Worm (Caenorhabditis elegans): Measurements from ENCODE around the gene ncs-7.
"Not testable (repeated sequence)": the region's sequence is repeated elsewhere in the genome, so short reads cannot be mapped to it uniquely, and the experiment has no call there.

The ncs-7 gene

DNA sequence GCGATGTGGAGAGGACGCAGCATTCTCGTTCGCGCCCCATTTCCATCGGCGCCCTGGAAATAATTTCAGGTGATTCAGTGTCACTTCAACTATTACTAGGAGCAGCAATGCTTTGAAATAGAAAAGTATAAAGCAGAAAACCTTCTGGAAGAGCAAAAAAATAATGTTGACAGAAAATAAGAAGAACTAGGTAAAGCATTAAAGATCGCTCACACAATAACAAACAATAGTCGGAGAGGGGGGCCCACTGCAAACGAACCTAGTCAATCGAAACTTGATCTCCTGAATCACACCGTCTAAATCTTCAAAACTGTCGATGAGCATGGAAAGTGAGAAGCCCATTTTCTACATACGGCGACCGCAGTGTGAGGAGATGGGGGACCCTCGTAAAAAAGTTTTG lies 13.6 kb downstream of the ncs-7 start:
- no peak for TF ChIP-seq W03F9.2 (tag; optimal IDR thresholded peaks at IDR 0.05)
- TF ChIP-seq dao-5 (tag; optimal IDR thresholded peaks at IDR 0.05): no peak
- no peak for TF ChIP-seq him-1 (tag; optimal IDR thresholded peaks at IDR 0.05)

DNA sequence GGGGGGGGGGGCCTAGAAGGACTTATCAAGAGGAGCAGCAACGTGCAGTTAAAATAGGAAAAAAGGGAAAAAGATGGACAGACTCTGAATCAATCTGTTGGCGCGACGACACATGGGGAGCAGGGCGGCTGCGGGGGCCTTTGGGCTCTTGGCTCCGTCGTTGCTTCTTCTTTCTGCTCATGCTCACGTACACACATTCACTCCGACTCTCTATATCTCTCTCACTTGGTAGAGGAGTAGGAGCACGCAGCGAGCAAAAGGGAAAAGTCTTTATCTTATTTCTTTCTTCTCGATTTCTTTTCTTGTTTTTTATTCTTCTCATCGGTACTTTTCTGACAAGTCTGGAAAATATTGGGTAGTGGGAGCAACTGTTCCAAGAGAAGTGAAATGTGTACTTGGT lies 14.0 kb downstream of the ncs-7 start:
- TF ChIP-seq him-1 (tag; optimal IDR thresholded peaks at IDR 0.05) (no peak), dao-5 (tag; optimal IDR thresholded peaks at IDR 0.05) (no peak), W03F9.2 (tag; optimal IDR thresholded peaks at IDR 0.05) (no peak)

DNA sequence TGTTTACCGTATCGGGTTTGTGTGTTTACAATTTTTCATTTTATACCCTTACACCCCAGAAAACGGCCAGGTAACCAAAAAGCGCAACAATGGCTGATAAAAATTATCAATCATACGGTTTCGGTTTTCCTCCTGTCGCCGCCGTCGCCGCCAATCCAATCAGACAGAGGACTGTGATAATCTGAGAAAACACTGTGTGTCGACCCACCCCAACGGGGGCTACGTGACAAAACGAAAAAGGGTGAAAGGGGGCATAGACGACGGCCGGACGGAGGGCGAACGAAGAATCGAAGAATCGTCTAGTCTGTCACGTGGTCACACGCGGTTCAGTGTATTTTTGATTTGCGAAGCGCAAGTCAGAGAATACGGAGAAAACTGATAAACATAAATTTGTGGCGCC lies 16.5 kb downstream of the ncs-7 start:
- TF ChIP-seq him-1 (tag; optimal IDR thresholded peaks at IDR 0.05): no peak
- no peak for TF ChIP-seq W03F9.2 (tag; optimal IDR thresholded peaks at IDR 0.05)
- TF ChIP-seq dao-5 (tag; optimal IDR thresholded peaks at IDR 0.05): no peak

DNA sequence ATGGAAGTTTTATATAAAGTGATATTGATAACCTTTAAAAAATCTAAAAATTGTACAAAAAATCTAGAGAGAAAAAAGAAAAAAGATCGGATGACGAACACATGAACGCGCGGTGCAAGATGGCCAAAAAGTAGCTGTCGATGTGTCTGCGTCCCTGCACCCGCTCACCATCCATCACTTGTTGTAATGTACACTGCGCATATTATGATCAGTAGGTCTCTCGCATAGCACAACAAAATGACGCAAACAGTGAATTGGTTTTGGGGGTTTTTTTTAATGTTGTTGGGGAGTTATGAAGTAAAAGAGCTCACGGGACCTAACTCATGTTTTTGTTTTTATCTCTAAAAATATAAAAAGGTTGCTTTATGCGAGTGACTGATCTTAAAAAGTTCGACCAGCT lies 17.4 kb downstream of the ncs-7 start:
- TF ChIP-seq W03F9.2 (tag; optimal IDR thresholded peaks at IDR 0.05) (no peak), him-1 (tag; optimal IDR thresholded peaks at IDR 0.05) (no peak), dao-5 (tag; optimal IDR thresholded peaks at IDR 0.05) (no peak)

DNA sequence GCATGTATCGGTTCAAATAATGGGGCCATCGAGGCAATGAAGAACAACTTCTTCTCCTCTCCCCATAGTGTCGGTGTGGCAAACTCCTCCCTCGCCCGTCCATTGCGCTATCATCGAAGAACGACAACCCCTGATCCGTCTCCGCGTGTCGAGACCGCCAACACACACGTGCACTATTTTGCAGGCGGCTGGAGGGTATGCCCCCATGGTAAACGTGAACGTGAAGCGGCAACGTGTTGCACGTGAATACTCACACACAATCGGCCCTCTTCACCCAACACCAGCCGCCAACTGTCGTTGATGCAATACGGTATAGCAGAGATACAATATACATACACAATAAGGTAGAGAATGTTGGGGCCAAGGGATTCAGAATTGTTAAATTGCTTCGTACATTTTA lies 18.8 kb downstream of the ncs-7 start:
- TF ChIP-seq dao-5 (tag; optimal IDR thresholded peaks at IDR 0.05) (no peak), him-1 (tag; optimal IDR thresholded peaks at IDR 0.05) (no peak), W03F9.2 (tag; optimal IDR thresholded peaks at IDR 0.05) (no peak)

ce11 chrX:17634245-17634644 lies 19.9 kb downstream of the ncs-7 start:
- TF ChIP-seq dao-5 (tag; optimal IDR thresholded peaks at IDR 0.05): no peak
- TF ChIP-seq him-1 (tag; optimal IDR thresholded peaks at IDR 0.05): no peak
- TF ChIP-seq W03F9.2 (tag; optimal IDR thresholded peaks at IDR 0.05): no peak

- no peak for TF ChIP-seq W03F9.2 (tag; optimal IDR thresholded peaks at IDR 0.05)
- no peak for TF ChIP-seq him-1 (tag; optimal IDR thresholded peaks at IDR 0.05)
- TF ChIP-seq dao-5 (tag; optimal IDR thresholded peaks at IDR 0.05): no peak
These were observed 22.0 kb downstream of the ncs-7 start for ce11 chrX:17636326-17636735.

ce11 chrX:17637528-17637927 lies 23.2 kb downstream of the ncs-7 start:
- TF ChIP-seq him-1 (tag; optimal IDR thresholded peaks at IDR 0.05): no peak
- no peak for TF ChIP-seq W03F9.2 (tag; optimal IDR thresholded peaks at IDR 0.05)
- TF ChIP-seq dao-5 (tag; optimal IDR thresholded peaks at IDR 0.05): no peak

- TF ChIP-seq dao-5 (tag; optimal IDR thresholded peaks at IDR 0.05) (no peak), W03F9.2 (tag; optimal IDR thresholded peaks at IDR 0.05) (no peak), him-1 (tag; optimal IDR thresholded peaks at IDR 0.05) (no peak)
These were observed 24.1 kb downstream of the ncs-7 start for ce11 chrX:17638460-17638859.

- TF ChIP-seq him-1 (tag; optimal IDR thresholded peaks at IDR 0.05): no peak
- TF ChIP-seq W03F9.2 (tag; optimal IDR thresholded peaks at IDR 0.05): no peak
- TF ChIP-seq dao-5 (tag; optimal IDR thresholded peaks at IDR 0.05): no peak
These were observed 24.6 kb downstream of the ncs-7 start for ce11 chrX:17638970-17639369.

DNA sequence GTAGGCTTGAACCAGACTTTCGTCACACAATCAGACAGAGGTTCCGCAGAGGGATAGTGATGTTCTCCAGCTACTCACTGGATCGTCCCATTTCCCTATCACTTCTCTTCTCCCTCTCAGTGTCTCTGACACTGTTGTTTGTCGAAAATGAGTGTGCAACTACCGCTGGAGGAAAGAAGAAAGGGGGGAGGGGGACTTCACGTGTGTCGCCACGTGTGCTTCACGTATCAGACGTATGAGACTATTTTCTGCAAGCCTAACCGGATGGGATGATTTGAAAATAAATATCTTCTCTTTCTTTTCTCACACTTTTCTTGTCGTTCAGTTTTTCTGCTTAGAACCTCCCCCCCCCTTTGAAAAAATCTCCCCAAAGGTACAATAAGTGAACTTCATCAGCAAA lies 26.4 kb downstream of the ncs-7 start, which contains the start of gene H18N23.2:
TSS of gene H18N23.2 (minus strand) at position 82 of the 400 bp plus-strand sequence.
- TF ChIP-seq dao-5 (tag; optimal IDR thresholded peaks at IDR 0.05) (no peak), W03F9.2 (tag; optimal IDR thresholded peaks at IDR 0.05) (no peak), him-1 (tag; optimal IDR thresholded peaks at IDR 0.05) (no peak)

ce11 chrX:17642832-17643231 lies 28.5 kb downstream of the ncs-7 start:
- TF ChIP-seq W03F9.2 (tag; optimal IDR thresholded peaks at IDR 0.05): no peak
- TF ChIP-seq him-1 (tag; optimal IDR thresholded peaks at IDR 0.05): no peak
- no peak for TF ChIP-seq dao-5 (tag; optimal IDR thresholded peaks at IDR 0.05)

- no peak for TF ChIP-seq dao-5 (tag; optimal IDR thresholded peaks at IDR 0.05)
- TF ChIP-seq him-1 (tag; optimal IDR thresholded peaks at IDR 0.05): no peak
- TF ChIP-seq W03F9.2 (tag; optimal IDR thresholded peaks at IDR 0.05): no peak
These were observed 29.5 kb downstream of the ncs-7 start for ce11 chrX:17643812-17644211.

ce11 chrX:17649380-17649779 lies 35.0 kb downstream of the ncs-7 start, which contains the start of gene tmem-218:
Gene tmem-218, plus strand, starts transcription at chrX:17649680.
- TF ChIP-seq W03F9.2, him-1, dao-5 (tag; optimal IDR thresholded peaks at IDR 0.05): not testable (repeated sequence)

DNA sequence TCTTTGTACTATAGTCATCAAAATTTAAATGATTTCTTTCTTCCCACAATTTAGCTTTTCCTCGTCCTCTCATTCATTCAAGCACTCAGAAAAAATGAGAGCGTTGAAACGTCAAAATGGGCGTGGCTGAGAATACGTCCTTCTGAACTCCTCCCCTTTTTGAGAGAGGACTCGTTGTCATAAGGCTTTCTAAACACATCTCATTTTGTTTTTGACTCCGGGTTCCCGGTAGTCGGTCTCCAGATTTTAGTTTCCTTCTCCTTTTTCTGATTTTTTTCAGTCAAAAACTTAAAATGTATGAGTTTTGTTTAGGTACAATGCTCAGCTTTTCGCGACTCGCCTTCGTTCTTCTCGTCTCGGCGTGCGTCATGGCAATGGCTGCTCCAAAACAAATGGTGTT lies 47.8 kb downstream of the ncs-7 start, which contains the start of gene nlp-6:
TSS of gene nlp-6 (plus strand) at position 301 of the 400 bp plus-strand sequence.
- no peak for TF ChIP-seq dao-5 (tag; optimal IDR thresholded peaks at IDR 0.05)
- no peak for TF ChIP-seq him-1 (tag; optimal IDR thresholded peaks at IDR 0.05)
- TF ChIP-seq W03F9.2 (tag; optimal IDR thresholded peaks at IDR 0.05): no peak
